Fruit fly (Drosophila melanogaster) whole organism, embryonic: Measurements from ENCODE around the gene east.

Source experiments
- Aef1 ChIP-seq: fragments of 200-800 bp; sonication (Bioruptor generic); IDR thresholded peaks from 3 replicates; pipeline ENCODE4 v1.3.6; 2022; ENCODE audit warnings: missing biosample characterization, missing genetic modification characterization
- Bgb ChIP-seq: fragments of 200-800 bp; sonication (Bioruptor generic); IDR thresholded peaks from 2 replicates; pipeline ENCODE4 v1.3.6; 2022; ENCODE audit warnings: missing biosample characterization, missing genetic modification characterization; ENCODE audit not compliant: partially characterized antibody
- Blimp-1 ChIP-seq: fragments of 200-800 bp; sonication (Bioruptor generic); optimal IDR thresholded peaks from 3 replicates; lab custom pipeline; 2018; ENCODE audit warnings: missing biosample characterization, missing genetic modification characterization, mild to moderate bottlenecking, moderate library complexity, missing genetic modification reagents
- C15 ChIP-seq: fragments of 200-800 bp; sonication (Bioruptor generic); IDR thresholded peaks from 3 replicates; pipeline ENCODE4 v1.3.6; 2022; ENCODE audit warnings: missing biosample characterization, missing genetic modification characterization
- CG10274 ChIP-seq: fragments of 200-800 bp; sonication (Bioruptor generic); optimal IDR thresholded peaks from 3 replicates; lab custom pipeline; 2017; ENCODE audit warnings: missing biosample characterization, mild to moderate bottlenecking, missing genetic modification characterization
- CG10366 ChIP-seq: fragments of 200-800 bp; sonication (Bioruptor generic); IDR thresholded peaks from 2 replicates; pipeline ENCODE4 v1.3.6; 2022; ENCODE audit warnings: missing biosample characterization, missing genetic modification characterization
- CG11398 ChIP-seq: fragments of 200-800 bp; sonication (Bioruptor generic); optimal IDR thresholded peaks from 2 replicates; lab custom pipeline; 2016; ENCODE audit warnings: missing biosample characterization, missing genetic modification characterization
- CG1233 ChIP-seq: fragments of 200-800 bp; sonication (Bioruptor generic); optimal IDR thresholded peaks from 4 replicates; lab custom pipeline; 2018; ENCODE audit warnings: missing biosample characterization, mild to moderate bottlenecking, missing genetic modification characterization
- CG13424 ChIP-seq: fragments of 200-800 bp; sonication (Bioruptor generic); optimal IDR thresholded peaks from 2 replicates; lab custom pipeline; 2019; ENCODE audit warnings: missing biosample characterization, mild to moderate bottlenecking, missing genetic modification characterization, moderate library complexity
- CG14441 ChIP-seq: fragments of 200-800 bp; sonication (Bioruptor generic); IDR thresholded peaks from 2 replicates; pipeline ENCODE4 v1.3.6; 2022; ENCODE audit warnings: missing biosample characterization, missing genetic modification characterization
- CG1603 ChIP-seq: fragments of 200-800 bp; sonication (Bioruptor generic); optimal IDR thresholded peaks from 2 replicates; lab custom pipeline; 2019; ENCODE audit warnings: missing biosample characterization, mild to moderate bottlenecking, missing genetic modification characterization, moderate library complexity
- CG17612 ChIP-seq: fragments of 200-800 bp; sonication (Bioruptor generic); IDR thresholded peaks from 2 replicates; pipeline ENCODE4 v1.3.6; 2022; ENCODE audit warnings: missing biosample characterization, missing genetic modification characterization
- CG1792 ChIP-seq: fragments of 200-800 bp; sonication (Bioruptor generic); optimal IDR thresholded peaks from 2 replicates; lab custom pipeline; 2016; ENCODE audit warnings: missing biosample characterization, missing genetic modification characterization
- CG2199 ChIP-seq: fragments of 200-800 bp; sonication (Bioruptor generic); IDR thresholded peaks from 3 replicates; pipeline ENCODE4 v1.3.6; 2022; ENCODE audit warnings: missing biosample characterization, missing genetic modification characterization
- CG2889 ChIP-seq: fragments of 200-800 bp; sonication (Bioruptor generic); IDR thresholded peaks from 3 replicates; pipeline ENCODE4 v1.3.6; 2022; ENCODE audit warnings: missing biosample characterization, missing genetic modification characterization
- CG31224 ChIP-seq: fragments of 200-800 bp; sonication (Bioruptor generic); IDR thresholded peaks from 2 replicates; pipeline ENCODE4 v1.3.6; 2022; ENCODE audit warnings: missing biosample characterization, missing genetic modification characterization
- CG34224 ChIP-seq: fragments of 200-800 bp; sonication (Bioruptor generic); IDR thresholded peaks from 3 replicates; pipeline ENCODE4 v1.3.6; 2022; ENCODE audit warnings: missing biosample characterization, missing genetic modification characterization; ENCODE audit not compliant: partially characterized antibody
- CG3847 ChIP-seq: fragments of 200-800 bp; sonication (Bioruptor generic); IDR thresholded peaks from 2 replicates; pipeline ENCODE4 v1.3.6; 2022; ENCODE audit warnings: missing biosample characterization, missing genetic modification characterization
- CG7839 ChIP-seq: fragments of 200-800 bp; sonication (Bioruptor generic); optimal IDR thresholded peaks from 3 replicates; lab custom pipeline; 2018; ENCODE audit warnings: missing biosample characterization, mild to moderate bottlenecking, missing genetic modification characterization, moderate library complexity
- CG9215 ChIP-seq: fragments of 200-800 bp; sonication (Bioruptor generic); IDR thresholded peaks from 2 replicates; pipeline ENCODE4 v1.3.6; 2022; ENCODE audit warnings: missing biosample characterization, missing genetic modification characterization
- CG9727 ChIP-seq: fragments of 200-800 bp; sonication (Bioruptor generic); optimal IDR thresholded peaks from 3 replicates; lab custom pipeline; 2017; ENCODE audit warnings: missing biosample characterization, mild to moderate bottlenecking, missing genetic modification characterization
- CoRest ChIP-seq: fragments of 200-800 bp; sonication (Bioruptor generic); optimal IDR thresholded peaks from 3 replicates; lab custom pipeline; 2018; ENCODE audit warnings: missing biosample characterization, mild to moderate bottlenecking, missing genetic modification characterization, moderate library complexity
- D19B ChIP-seq: fragments of 200-800 bp; sonication (Bioruptor generic); optimal IDR thresholded peaks from 2 replicates; lab custom pipeline; 2017; ENCODE audit warnings: missing biosample characterization, mild to moderate bottlenecking, missing genetic modification characterization
- Dip3 ChIP-seq: fragments of 200-800 bp; sonication (Bioruptor generic); optimal IDR thresholded peaks from 3 replicates; lab custom pipeline; 2016; ENCODE audit warnings: missing biosample characterization, missing genetic modification characterization
- E2f1 ChIP-seq: fragments of 200-800 bp; sonication (Bioruptor generic); IDR thresholded peaks from 2 replicates; pipeline ENCODE4 v1.3.6; 2022; ENCODE audit warnings: missing biosample characterization, missing genetic modification characterization
- ERR ChIP-seq: fragments of 200-800 bp; sonication (Bioruptor generic); optimal IDR thresholded peaks from 2 replicates; lab custom pipeline; 2016; ENCODE audit warnings: missing biosample characterization, missing genetic modification characterization
- Ets65A ChIP-seq: fragments of 200-800 bp; sonication (Bioruptor generic); peaks from one replicate; lab custom pipeline; 2016; ENCODE audit warnings: missing biosample characterization, missing genetic modification characterization
- HLH3B ChIP-seq: fragments of 200-800 bp; sonication (Bioruptor generic); IDR thresholded peaks from 2 replicates; pipeline ENCODE4 v1.3.6; 2022; ENCODE audit warnings: missing biosample characterization, missing genetic modification characterization
- HLH54F ChIP-seq: fragments of 200-800 bp; sonication (Bioruptor generic); optimal IDR thresholded peaks from 3 replicates; lab custom pipeline; 2016; ENCODE audit warnings: missing biosample characterization, missing genetic modification characterization
- Hey ChIP-seq: fragments of 200-800 bp; sonication (Bioruptor generic); optimal IDR thresholded peaks from 3 replicates; lab custom pipeline; 2018; ENCODE audit warnings: missing biosample characterization, mild to moderate bottlenecking, missing genetic modification characterization
- Hr3 ChIP-seq: fragments of 200-800 bp; sonication (Bioruptor generic); optimal IDR thresholded peaks from 3 replicates; lab custom pipeline; 2016; ENCODE audit warnings: missing biosample characterization, missing genetic modification characterization
- Lim3 ChIP-seq: fragments of 200-800 bp; sonication (Bioruptor generic); IDR thresholded peaks from 2 replicates; pipeline ENCODE4 v1.3.6; 2022; ENCODE audit warnings: missing biosample characterization, missing genetic modification characterization
- Med ChIP-seq: fragments of 200-800 bp; sonication (Bioruptor generic); peaks from one replicate; lab custom pipeline; 2016; ENCODE audit warnings: missing biosample characterization, missing genetic modification characterization, mild to moderate bottlenecking, inconsistent platforms, moderate library complexity
- NfI ChIP-seq: fragments of 200-800 bp; sonication (Bioruptor generic); optimal IDR thresholded peaks from 3 replicates; lab custom pipeline; 2018; ENCODE audit warnings: missing biosample characterization, mild to moderate bottlenecking, missing genetic modification characterization, moderate library complexity
- Side ChIP-seq: fragments of 200-800 bp; sonication (Bioruptor generic); optimal IDR thresholded peaks from 2 replicates; lab custom pipeline; 2016; ENCODE audit warnings: missing biosample characterization, missing genetic modification characterization
- Sry-δ ChIP-seq: fragments of 200-800 bp; sonication (Bioruptor generic); optimal IDR thresholded peaks from 2 replicates; lab custom pipeline; 2016; ENCODE audit warnings: missing biosample characterization, missing genetic modification characterization
- TFAM ChIP-seq: fragments of 200-800 bp; sonication (Bioruptor generic); optimal IDR thresholded peaks from 2 replicates; lab custom pipeline; 2017; ENCODE audit warnings: missing biosample characterization, missing genetic modification characterization, inconsistent platforms
- YL-1 ChIP-seq: fragments of 200-800 bp; sonication (Bioruptor generic); optimal IDR thresholded peaks from 3 replicates; lab custom pipeline; 2017; ENCODE audit warnings: missing biosample characterization, mild to moderate bottlenecking, missing genetic modification characterization
- az2 ChIP-seq: fragments of 200-800 bp; sonication (Bioruptor generic); optimal IDR thresholded peaks from 3 replicates; lab custom pipeline; 2016; ENCODE audit warnings: missing biosample characterization, missing genetic modification characterization
- croc ChIP-seq: fragments of 200-800 bp; sonication (Bioruptor generic); conservative IDR thresholded peaks from 3 replicates; pipeline ENCODE4 v1.3.6; 2022; ENCODE audit warnings: missing biosample characterization, missing genetic modification characterization
- da ChIP-seq: fragments of 200-800 bp; sonication (Bioruptor generic); optimal IDR thresholded peaks from 2 replicates; lab custom pipeline; 2016; ENCODE audit warnings: missing biosample characterization, missing genetic modification characterization
- dm ChIP-seq: fragments of 200-800 bp; sonication (Bioruptor generic); optimal IDR thresholded peaks from 3 replicates; lab custom pipeline; 2016; ENCODE audit warnings: missing biosample characterization, missing genetic modification characterization
- dpn ChIP-seq, 2 experiments: fragments of 200-800 bp; sonication (Bioruptor generic); optimal IDR thresholded peaks; 3 replicates each; lab custom pipeline; 2016; ENCODE audit warnings: missing biosample characterization in 2 of 2, missing genetic modification characterization in 2 of 2
- gce ChIP-seq: fragments of 200-800 bp; sonication (Bioruptor generic); IDR thresholded peaks from 3 replicates; pipeline ENCODE4 v1.3.6; 2022; ENCODE audit warnings: missing biosample characterization, missing genetic modification characterization
- ham ChIP-seq: fragments of 200-800 bp; sonication (Bioruptor generic); IDR thresholded peaks from 2 replicates; pipeline ENCODE4 v1.3.6; 2022; ENCODE audit warnings: missing biosample characterization, missing genetic modification characterization
- hth ChIP-seq: fragments of >200 bp; optimal IDR thresholded peaks from 2 replicates; lab custom pipeline; 2017; ENCODE audit warnings: inconsistent platforms
- lab ChIP-seq: fragments of 200-800 bp; sonication (Bioruptor generic); optimal IDR thresholded peaks from 3 replicates; lab custom pipeline; 2017; ENCODE audit warnings: missing biosample characterization, missing genetic modification characterization, mild to moderate bottlenecking, moderate library complexity, missing genetic modification reagents
- seq ChIP-seq: fragments of 200-800 bp; sonication (Bioruptor generic); IDR thresholded peaks from 2 replicates; pipeline ENCODE4 v1.3.6; 2022; ENCODE audit warnings: missing biosample characterization, missing genetic modification characterization
- sob ChIP-seq: fragments of 200-800 bp; sonication (Bioruptor generic); IDR thresholded peaks from 2 replicates; pipeline ENCODE4 v1.3.6; 2022; ENCODE audit warnings: missing biosample characterization, missing genetic modification characterization
- sug ChIP-seq: fragments of 200-800 bp; optimal IDR thresholded peaks from 2 replicates; lab custom pipeline; 2019; ENCODE audit warnings: missing biosample characterization, mild to moderate bottlenecking, missing genetic modification characterization, moderate library complexity
- tio ChIP-seq: fragments of 200-800 bp; sonication (Bioruptor generic); optimal IDR thresholded peaks from 2 replicates; lab custom pipeline; 2017; ENCODE audit warnings: missing biosample characterization, missing genetic modification characterization, inconsistent platforms
- usp ChIP-seq: fragments of >200 bp; optimal IDR thresholded peaks from 2 replicates; lab custom pipeline; 2017; ENCODE audit warnings: missing biosample characterization, missing genetic modification characterization

The east gene

DNA sequence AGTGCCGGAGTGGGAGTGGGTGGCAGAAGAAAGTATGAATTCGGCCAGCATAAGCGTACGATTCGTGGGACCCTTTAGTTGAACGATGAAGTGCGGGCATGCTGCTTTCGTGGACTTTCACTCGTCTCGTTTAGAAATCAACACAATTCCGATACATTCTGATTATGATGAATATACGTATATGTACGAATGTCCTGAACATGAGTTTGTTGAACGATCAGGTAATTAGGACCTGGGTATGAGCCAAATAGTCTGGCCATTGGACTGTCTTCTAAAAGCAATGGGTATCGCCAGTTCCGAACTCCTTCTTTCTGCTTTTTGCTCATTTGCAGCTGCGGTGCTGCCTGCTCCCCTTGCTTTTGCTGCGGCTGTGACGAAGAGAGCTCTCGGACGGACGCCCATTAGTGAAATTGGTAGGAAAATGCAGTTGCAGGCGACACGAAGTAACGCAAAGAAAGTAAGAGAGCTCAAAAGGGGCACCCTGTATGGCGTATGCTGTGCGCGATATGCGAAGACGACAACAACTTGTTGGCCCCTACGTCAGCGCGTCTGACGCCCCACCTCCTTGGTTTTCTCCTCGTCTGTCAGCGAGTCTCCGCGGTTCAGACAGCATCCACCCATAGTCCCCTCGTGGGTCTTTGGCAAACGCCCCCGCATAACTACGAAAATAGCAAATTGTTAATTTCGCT, 26.3 kb downstream of the east start (continued):
- TF ChIP-seq CG1233 (no peak), Bgb (GFP tag; lab: Robert Waterston, UW) (no peak), ERR (GFP tag; lab: Kevin White, UChicago) (no peak), YL-1 (GFP tag; lab: Kevin White, UChicago) (no peak), HLH54F (GFP tag; lab: Kevin White, UChicago) (peak; percentile 14), CG14441 (GFP tag; lab: Robert Waterston, UW) (no peak), Hr3 (peak; percentile 25), Med (GFP tag; lab: Kevin White, UChicago) (peak; percentile 77), seq (0 out of 2 replicates have a peak, but pooled peaks have one; percentile 25), hth (lab: Kevin White, UChicago) (no peak), TFAM (GFP tag; lab: Kevin White, UChicago) (no peak), Hey (tag; lab: Kevin White, UChicago) (no peak), CG34224 (GFP tag; lab: Robert Waterston, UW) (no peak), Dip3 (GFP tag; lab: Kevin White, UChicago) (no peak), CoRest (tag; lab: Kevin White, UChicago) (peak; percentile 40), tio (GFP tag; lab: Kevin White, UChicago) (no peak), Aef1 (GFP tag; lab: Robert Waterston, UW) (no peak), D19B (GFP tag; lab: Kevin White, UChicago) (peak; percentile 90), CG17612 (GFP tag; lab: Robert Waterston, UW) (no peak), Side (GFP tag; lab: Kevin White, UChicago) (no peak), CG2199 (GFP tag; lab: Robert Waterston, UW) (no peak), da (GFP tag; lab: Kevin White, UChicago) (no peak), Blimp-1 (GFP tag; lab: Kevin White, UChicago) (peak; percentile 24), dm (GFP tag; lab: Kevin White, UChicago) (no peak), sug (tag; lab: Kevin White, UChicago) (no peak), CG31224 (GFP tag; lab: Robert Waterston, UW) (0 out of 2 replicates have a peak, but pooled peaks have one; percentile 4), Sry-δ (GFP tag; lab: Kevin White, UChicago) (no peak), C15 (GFP tag; lab: Robert Waterston, UW) (no peak), dpn (GFP tag; optimal IDR thresholded peaks at IDR 0.05; lab: Kevin White, UChicago) (no peak), sob (GFP tag; lab: Robert Waterston, UW) (no peak), ham (GFP tag; lab: Robert Waterston, UW) (no peak), gce (GFP tag; lab: Robert Waterston, UW) (no peak), Ets65A (no peak), HLH3B (GFP tag; lab: Robert Waterston, UW) (no peak), CG11398 (no peak), CG9215 (GFP tag; lab: Robert Waterston, UW) (peak; percentile 28; the same call in 1 of the 2 replicates), az2 (GFP tag; lab: Kevin White, UChicago) (peak; percentile 25), NfI (peak; percentile 3), CG10366 (peak; percentile 60), CG7839 (peak; percentile 18), CG10274 (GFP tag; lab: Kevin White, UChicago) (no peak), CG9727 (GFP tag; lab: Kevin White, UChicago) (no peak), CG13424 (tag; lab: Kevin White, UChicago) (peak; percentile 13), lab (GFP tag; lab: Kevin White, UChicago) (no peak), CG1603 (peak; percentile 44), E2f1 (GFP tag; lab: Robert Waterston, UW) (no peak), CG2889 (GFP tag; lab: Robert Waterston, UW) (no peak), usp (no peak), Lim3 (GFP tag; lab: Robert Waterston, UW) (no peak), croc (GFP tag; lab: Robert Waterston, UW) (no peak), CG3847 (GFP tag; lab: Robert Waterston, UW) (no peak), CG1792 (GFP tag; lab: Kevin White, UChicago) (no peak)
